Fruit fly (Drosophila melanogaster) S2 (cell line): Measurements from ENCODE around the gene CG12091.

Experiments used
- CG8478 ChIP-seq: fragments of >200 bp; optimal IDR thresholded peaks from 2 replicates; lab custom pipeline; 2018
- CTCF ChIP-seq, 2 experiments: fragments of >200 bp; optimal IDR thresholded peaks; 2 replicates each; lab custom pipeline; 2018

- TF ChIP-seq CG8478 (no peak), CTCF (optimal IDR thresholded peaks at IDR 0.05; lab: Kevin White, UChicago) (peak in 1 of 2 experiments; percentile 6)
Measured at dm6 chr3L:1496408-1496807, 40.2 kb downstream of the CG12091 start, which contains the start of gene CG12084.
